Fruit fly (Drosophila melanogaster): ENCODE data around the gene CG10591.
A peak's percentile ranks its signal among the peaks of the same experiment; 100 is the strongest.

The CG10591 gene

DNA sequence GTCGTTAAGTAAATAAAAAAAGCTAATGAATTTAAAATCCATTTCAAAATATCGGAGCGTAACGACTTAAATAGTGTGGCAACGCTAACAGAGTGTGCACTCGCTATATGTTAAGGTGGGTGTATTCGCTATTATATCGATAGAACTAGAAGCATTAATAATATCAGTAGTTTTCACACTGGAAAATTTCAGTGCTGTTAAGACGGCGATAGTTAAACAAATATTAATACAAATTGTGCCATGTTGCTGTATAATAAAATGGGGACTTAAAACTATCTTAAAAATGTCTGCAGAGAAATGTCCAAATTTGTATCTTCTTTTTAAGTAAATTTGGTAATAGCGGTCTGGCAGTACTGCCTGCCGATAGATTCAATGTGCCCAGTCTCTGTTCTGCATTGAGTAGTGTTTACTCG lies 16.2 kb downstream of the CG10591 start (continued):
- TF ChIP-seq CG42726 (GFP tag; IDR thresholded peaks at IDR 0.05; ENCODE audit: partially characterized antibody) (peak; percentile 66), HLHmδ (GFP tag; optimal IDR thresholded peaks at IDR 0.05) (no peak), CG11247 (GFP tag; IDR thresholded peaks at IDR 0.05) (peak; percentile 93), CG9876 (GFP tag; optimal IDR thresholded peaks at IDR 0.05) (peak; percentile 78), nmo (GFP tag; optimal IDR thresholded peaks at IDR 0.05) (peak; percentile 94), gem (tag; optimal IDR thresholded peaks at IDR 0.05) (peak; percentile 91), pita (GFP tag; optimal IDR thresholded peaks at IDR 0.05) (peak; percentile 75), CG16815 (GFP tag; optimal IDR thresholded peaks at IDR 0.05) (peak; percentile 79), Usf (GFP tag; optimal IDR thresholded peaks at IDR 0.05) (peak; percentile 19), CG18619 (GFP tag; optimal IDR thresholded peaks at IDR 0.05) (peak; percentile 75), Rx (GFP tag; IDR thresholded peaks at IDR 0.05) (peak; percentile 92), ash1 (GFP tag; optimal IDR thresholded peaks at IDR 0.05) (peak; percentile 51), CG4360 (GFP tag; IDR thresholded peaks at IDR 0.05) (no peak), inv (GFP tag; IDR thresholded peaks at IDR 0.05; ENCODE audit: partially characterized antibody) (peak; percentile 82), jing (GFP tag; optimal IDR thresholded peaks at IDR 0.05) (peak; percentile 63), Dip2 (GFP tag; IDR thresholded peaks at IDR 0.05) (no peak), CG17359 (tag; optimal IDR thresholded peaks at IDR 0.05) (peak; percentile 84), Bdp1 (GFP tag; optimal IDR thresholded peaks at IDR 0.05) (peak; percentile 79), knrl (GFP tag; IDR thresholded peaks at IDR 0.05; ENCODE audit: partially characterized antibody) (peak; percentile 92), CG3407 (GFP tag; optimal IDR thresholded peaks at IDR 0.05) (no peak), CG15011 (GFP tag; optimal IDR thresholded peaks at IDR 0.05) (no peak), ftz-f1 (GFP tag; optimal IDR thresholded peaks at IDR 0.05) (no peak), pho (GFP tag; optimal IDR thresholded peaks at IDR 0.05) (peak; percentile 93), dpn (GFP tag; optimal IDR thresholded peaks at IDR 0.05) (peak; percentile 89 to 90), psq (GFP tag; optimal IDR thresholded peaks at IDR 0.05) (peak; percentile 52), CG15269 (tag; optimal IDR thresholded peaks at IDR 0.05) (no peak), Sox102F (GFP tag; optimal IDR thresholded peaks at IDR 0.05) (peak; percentile 84), CG12104 (GFP tag; optimal IDR thresholded peaks at IDR 0.05) (peak; percentile 70), Hsf (GFP tag; optimal IDR thresholded peaks at IDR 0.05) (peak; percentile 93), odd (GFP tag; optimal IDR thresholded peaks at IDR 0.05) (no peak), CG12219 (GFP tag; optimal IDR thresholded peaks at IDR 0.05) (peak; percentile 37), Fer1 (GFP tag; optimal IDR thresholded peaks at IDR 0.05) (no peak), chif (GFP tag; optimal IDR thresholded peaks at IDR 0.05) (peak; percentile 80 to 87), CG15479 (GFP tag; optimal IDR thresholded peaks at IDR 0.05) (no peak), CG17385 (GFP tag; optimal IDR thresholded peaks at IDR 0.05) (peak; percentile 61), wek (GFP tag; optimal IDR thresholded peaks at IDR 0.05) (peak; percentile 0), chm (GFP tag; IDR thresholded peaks at IDR 0.05) (peak; percentile 87), fd96Cb (tag; optimal IDR thresholded peaks at IDR 0.05) (peak; percentile 82), Ets65A (GFP tag) (peak; percentile 100), Atf6 (GFP tag; IDR thresholded peaks at IDR 0.05) (peak; percentile 80), CG4707 (GFP tag; optimal IDR thresholded peaks at IDR 0.05) (no peak), CG18476 (GFP tag; optimal IDR thresholded peaks at IDR 0.05) (peak; percentile 79), CG13287 (GFP tag; IDR thresholded peaks at IDR 0.05; ENCODE audit: partially characterized antibody) (peak; percentile 91), CG32767 (GFP tag; IDR thresholded peaks at IDR 0.05) (0 out of 2 replicates have a peak, but pooled peaks have one; percentile 32), ind (GFP tag; optimal IDR thresholded peaks at IDR 0.05) (peak; percentile 92), ato (GFP tag; IDR thresholded peaks at IDR 0.05; ENCODE audit: partially characterized antibody) (peak; percentile 60; the same call in 1 of the 2 replicates), dmrt11E (tag; optimal IDR thresholded peaks at IDR 0.05) (peak; percentile 81), jumu (GFP tag; optimal IDR thresholded peaks at IDR 0.05) (peak; percentile 88), eve (GFP tag; optimal IDR thresholded peaks at IDR 0.05) (no peak), Hr78 (GFP tag; optimal IDR thresholded peaks at IDR 0.05) (no peak)
